Worm (Caenorhabditis elegans): Measurements from ENCODE around the gene acl-3.

- TF ChIP-seq dao-5 (tag; optimal IDR thresholded peaks at IDR 0.05) (no peak), him-1 (tag; optimal IDR thresholded peaks at IDR 0.05) (no peak)
These were observed 2.8 kb downstream of the acl-3 start, which contains the start of gene ZK809.8 for ce11 chrIV:11649031-11649430.

Data from whole organism, L4/young adult.